Worm (Caenorhabditis elegans) whole organism, midembryonic: ENCODE results near the gene F47B10.6.

Source experiments
- T22C8.4 ChIP-seq: fragments of 200-800 bp; sonication (Bioruptor generic); IDR thresholded peaks from 2 replicates; pipeline ENCODE4 v1.3.6; 2022; ENCODE audit warnings: missing genetic modification characterization, missing compliant biosample characterization
- cog-1 ChIP-seq: sonication (generic microtip); optimal IDR thresholded peaks from 2 replicates; lab custom pipeline; 2016; ENCODE audit warnings: missing genetic modification characterization, missing compliant biosample characterization
- flt-1 ChIP-seq: fragments of 200-800 bp; sonication (Bioruptor generic); IDR thresholded peaks from 2 replicates; pipeline ENCODE4 v1.3.6; 2022; ENCODE audit warnings: missing genetic modification characterization, missing compliant biosample characterization
- med-1 ChIP-seq: sonication (generic microtip); optimal IDR thresholded peaks from 2 replicates; lab custom pipeline; 2017; ENCODE audit warnings: missing genetic modification characterization, mild to moderate bottlenecking, missing compliant biosample characterization, antibody characterized with exemption, missing genetic modification reagents; ENCODE audit not compliant: insufficient read depth
- ref-1 ChIP-seq: fragments of 200-800 bp; sonication (Bioruptor generic); conservative IDR thresholded peaks from 2 replicates; pipeline ENCODE4 v1.3.6; 2022; ENCODE audit warnings: missing genetic modification reagents, missing genetic modification characterization, missing compliant biosample characterization
- tab-1 ChIP-seq: fragments of 200-800 bp; sonication (Bioruptor generic); IDR thresholded peaks from 2 replicates; pipeline ENCODE4 v1.3.6; 2022; ENCODE audit warnings: missing genetic modification characterization, missing compliant biosample characterization
- ztf-23 ChIP-seq: fragments of 200-800 bp; sonication (Bioruptor generic); IDR thresholded peaks from 2 replicates; pipeline ENCODE4 v1.3.6; 2022; ENCODE audit warnings: missing genetic modification reagents, missing genetic modification characterization, missing compliant biosample characterization
- ztf-29 ChIP-seq: fragments of 200-800 bp; sonication (Bioruptor generic); IDR thresholded peaks from 2 replicates; pipeline ENCODE4 v1.3.6; 2022; ENCODE audit warnings: missing genetic modification reagents, missing genetic modification characterization, missing compliant biosample characterization

- TF ChIP-seq med-1 (GFP tag; lab: Kevin White, UChicago), result no peak
- TF ChIP-seq T22C8.4, result no peak
- TF ChIP-seq flt-1 (GFP tag; lab: Robert Waterston, UW), result no peak
- no peak for TF ChIP-seq tab-1 (GFP tag; lab: Robert Waterston, UW)
- no peak for TF ChIP-seq ref-1
- no peak for TF ChIP-seq ztf-29 (GFP tag; lab: Robert Waterston, UW)
- TF ChIP-seq cog-1 (tag; lab: Kevin White, UChicago), result no peak
- no peak for TF ChIP-seq ztf-23 (GFP tag; lab: Robert Waterston, UW)
Observed at ce11 chrX:10909661-10910060, 21.4 kb downstream of the F47B10.6 start.
